Worm (Caenorhabditis elegans) whole organism, young adult: ENCODE data around the gene srlf-12.

Source experiments
- dpff-1 ChIP-seq: sonication (generic microtip); optimal IDR thresholded peaks from 2 replicates; lab custom pipeline; 2017; ENCODE audit warnings: mild to moderate bottlenecking, missing genetic modification characterization, missing compliant biosample characterization
- repo-1 ChIP-seq: sonication (generic microtip); optimal IDR thresholded peaks from 2 replicates; lab custom pipeline; 2017; ENCODE audit warnings: mild to moderate bottlenecking, missing genetic modification characterization, missing compliant biosample characterization
- unc-62 ChIP-seq: fragments of 150-350 bp; optimal IDR thresholded peaks from 2 replicates; lab custom pipeline; 2014; ENCODE audit warnings: missing biosample characterization, missing genetic modification reagents, missing genetic modification characterization

- TF ChIP-seq dpff-1 (tag; lab: Kevin White, UChicago), result no peak
- TF ChIP-seq repo-1 (tag; lab: Kevin White, UChicago), result no peak
- no peak for TF ChIP-seq unc-62 (GFP tag; lab: Kevin White, UChicago)
Measured at ce11 chrIV:10889820-10890462, 2.0 kb downstream of the srlf-12 start, which contains the start of gene F13E9.15.
